Fruit fly (Drosophila melanogaster): ENCODE measurements around the gene B4.

The B4 gene

DNA sequence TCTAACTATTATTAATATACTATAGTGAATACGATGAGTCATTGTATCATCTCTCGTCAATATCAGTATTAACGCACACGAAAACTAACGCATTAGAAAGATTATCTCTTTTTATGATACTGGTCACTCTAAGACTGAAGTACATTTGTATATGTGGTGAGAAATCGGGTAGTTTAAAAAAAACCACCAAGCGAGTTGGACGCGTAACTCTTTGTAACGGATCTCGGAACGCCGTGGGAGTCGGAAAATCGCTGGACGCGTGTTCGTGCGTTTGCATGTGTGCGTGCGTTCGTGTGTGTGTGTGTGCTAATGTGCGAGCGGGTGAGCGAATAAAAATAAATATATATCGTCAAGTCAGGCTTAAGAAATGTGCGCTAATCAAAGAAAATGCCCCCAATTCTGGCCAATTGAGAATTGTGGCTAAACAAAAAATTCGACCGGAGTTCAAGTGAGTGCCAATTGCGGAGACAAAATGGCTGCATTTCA is 888 bp upstream of the B4 start, which contains the start of gene kuz (continued):
- TF ChIP-seq CG6254 (GFP tag; optimal IDR thresholded peaks at IDR 0.05): peak; percentile 4
- TF ChIP-seq CG11695 (GFP tag; IDR thresholded peaks at IDR 0.05): no peak
- TF ChIP-seq chif (GFP tag; optimal IDR thresholded peaks at IDR 0.05): no peak
- peak; percentile 86 for TF ChIP-seq chm (GFP tag; IDR thresholded peaks at IDR 0.05)
- peak; percentile 52 for TF ChIP-seq Nf-YC (tag; optimal IDR thresholded peaks at IDR 0.05)
- TF ChIP-seq CG17912 (GFP tag; optimal IDR thresholded peaks at IDR 0.05): peak; percentile 47
- peak; percentile 61 for TF ChIP-seq lab (GFP tag; optimal IDR thresholded peaks at IDR 0.05)
- TF ChIP-seq CG4617 (GFP tag; optimal IDR thresholded peaks at IDR 0.05; ENCODE audit: borderline replicate concordance): peak; percentile 3
- peak; percentile 62; the same call in 1 of the 2 replicates for TF ChIP-seq amos (GFP tag; IDR thresholded peaks at IDR 0.05; ENCODE audit: partially characterized antibody)
- TF ChIP-seq unpg (GFP tag; optimal IDR thresholded peaks at IDR 0.05): peak; percentile 18
- peak; percentile 16; the same call in 1 of the 2 replicates for TF ChIP-seq Ptx1 (GFP tag; IDR thresholded peaks at IDR 0.05)
- peak; percentile 43 for TF ChIP-seq CG18262 (tag; optimal IDR thresholded peaks at IDR 0.05)
- peak; percentile 73 for TF ChIP-seq B-H2 (GFP tag; optimal IDR thresholded peaks at IDR 0.05)
- TF ChIP-seq unc-4 (GFP tag; IDR thresholded peaks at IDR 0.05; ENCODE audit: partially characterized antibody): peak; percentile 62
- no peak for TF ChIP-seq z (GFP tag; IDR thresholded peaks at IDR 0.05)
- TF ChIP-seq ftz-f1 (GFP tag; optimal IDR thresholded peaks at IDR 0.05): peak; percentile 51
- no peak for TF ChIP-seq Ssrp (tag; optimal IDR thresholded peaks at IDR 0.05)
- TF ChIP-seq CG17829 (tag; optimal IDR thresholded peaks at IDR 0.05): peak; percentile 36
- no peak for TF ChIP-seq hb (GFP tag; IDR thresholded peaks at IDR 0.05; ENCODE audit: partially characterized antibody)
- TF ChIP-seq onecut (GFP tag; IDR thresholded peaks at IDR 0.05): peak; percentile 38; the same call in 1 of the 2 replicates
- peak; percentile 18 for TF ChIP-seq NK7.1 (GFP tag; optimal IDR thresholded peaks at IDR 0.05)
- TF ChIP-seq NC2β (GFP tag; optimal IDR thresholded peaks at IDR 0.05): peak; percentile 24
- peak; percentile 38; the same call in 1 of the 2 replicates for TF ChIP-seq MBD-R2 (GFP tag; IDR thresholded peaks at IDR 0.05)
- TF ChIP-seq Six4 (GFP tag; optimal IDR thresholded peaks at IDR 0.05): no peak
- peak; percentile 9 for TF ChIP-seq CG15269 (tag; optimal IDR thresholded peaks at IDR 0.05)
- peak; percentile 2 for TF ChIP-seq CG30403 (GFP tag; optimal IDR thresholded peaks at IDR 0.05)
- TF ChIP-seq nom (GFP tag; optimal IDR thresholded peaks at IDR 0.05): peak; percentile 57
- TF ChIP-seq abd-A (tag; optimal IDR thresholded peaks at IDR 0.05): peak; percentile 83
- no peak for TF ChIP-seq ind (GFP tag; optimal IDR thresholded peaks at IDR 0.05)
- TF ChIP-seq stc (GFP tag; IDR thresholded peaks at IDR 0.05): peak; percentile 40; the same call in 1 of the 2 replicates
- 0 out of 2 replicates have a peak, but pooled peaks have one; percentile 32 for TF ChIP-seq Taf1 (GFP tag; IDR thresholded peaks at IDR 0.05)
- peak; percentile 37 for TF ChIP-seq stwl (tag; optimal IDR thresholded peaks at IDR 0.05)
- TF ChIP-seq CG10267 (tag; optimal IDR thresholded peaks at IDR 0.05): peak; percentile 38
- peak; percentile 99 for TF ChIP-seq sqz (GFP tag; optimal IDR thresholded peaks at IDR 0.05)
- TF ChIP-seq E2f2 (GFP tag; IDR thresholded peaks at IDR 0.05): no peak
- TF ChIP-seq CG8924 (tag; optimal IDR thresholded peaks at IDR 0.05): peak; percentile 56
- peak; percentile 67 for TF ChIP-seq gfzf (GFP tag; optimal IDR thresholded peaks at IDR 0.05)
- TF ChIP-seq ab (GFP tag; optimal IDR thresholded peaks at IDR 0.05): no peak
- TF ChIP-seq hbn (GFP tag; IDR thresholded peaks at IDR 0.05; ENCODE audit: partially characterized antibody): no peak; the same call in none of the 2 replicates
- TF ChIP-seq Fer1 (GFP tag; optimal IDR thresholded peaks at IDR 0.05): peak; percentile 48
- TF ChIP-seq Fer3 (tag; optimal IDR thresholded peaks at IDR 0.05): peak; percentile 49
- no peak for TF ChIP-seq CG17361 (GFP tag; IDR thresholded peaks at IDR 0.05)
- TF ChIP-seq CG7928 (GFP tag; optimal IDR thresholded peaks at IDR 0.05): no peak
- TF ChIP-seq pfk (GFP tag; optimal IDR thresholded peaks at IDR 0.05): peak; percentile 2
- peak; percentile 17 for TF ChIP-seq CG6813 (GFP tag; optimal IDR thresholded peaks at IDR 0.05)
- TF ChIP-seq CG13424 (tag; optimal IDR thresholded peaks at IDR 0.05): peak; percentile 30
- peak; percentile 41; the same call in 1 of the 3 replicates for TF ChIP-seq zfh1 (GFP tag; IDR thresholded peaks at IDR 0.05)
- TF ChIP-seq maf-S (GFP tag; optimal IDR thresholded peaks at IDR 0.05): no peak
- peak; percentile 12 for TF ChIP-seq CG33557 (GFP tag; optimal IDR thresholded peaks at IDR 0.05)

Data from whole organism, embryonic.